Worm (Caenorhabditis elegans) whole organism, late embryonic: ENCODE measurements around the gene F47B10.9.

Experiments
- ceh-48 ChIP-seq: sonication (generic microtip); optimal IDR thresholded peaks from 2 replicates; lab custom pipeline; 2016; ENCODE audit warnings: missing genetic modification characterization, inconsistent platforms, missing compliant biosample characterization
- hlh-30 ChIP-seq: sonication (generic microtip); optimal IDR thresholded peaks from 2 replicates; lab custom pipeline; 2017; ENCODE audit warnings: antibody characterized with exemption, missing genetic modification characterization, missing compliant biosample characterization; ENCODE audit not compliant: insufficient read depth
- pha-4 ChIP-seq: fragments of 150-350 bp; optimal IDR thresholded peaks from 2 replicates; lab custom pipeline; 2018; ENCODE audit warnings: missing biosample characterization, missing genetic modification reagents, missing genetic modification characterization
- pqm-1 ChIP-seq: sonication (generic microtip); optimal IDR thresholded peaks from 2 replicates; lab custom pipeline; 2016; ENCODE audit warnings: missing genetic modification characterization, missing compliant biosample characterization

DNA sequence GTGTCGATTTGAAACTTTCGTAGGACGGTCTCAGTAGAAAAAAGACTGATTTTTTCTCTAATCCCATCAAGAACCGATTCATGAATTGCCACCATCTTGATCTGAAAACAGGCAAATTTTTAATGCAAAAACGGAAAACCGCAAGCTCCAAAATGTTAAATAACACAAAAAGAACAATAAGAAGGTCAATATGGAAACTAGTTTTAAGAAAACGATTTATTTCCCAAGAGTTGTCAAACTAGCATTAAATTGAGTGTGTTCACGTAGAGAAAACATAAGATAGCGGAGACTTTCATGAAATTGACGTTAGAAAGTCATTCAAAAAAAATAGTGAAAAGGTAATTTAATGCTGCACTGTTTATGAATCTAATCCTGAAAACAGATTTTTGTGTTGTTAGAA, at the start of gene F47B10.9:
- TF ChIP-seq hlh-30 = no peak
- TF ChIP-seq pqm-1 (tag; lab: Kevin White, UChicago) = no peak
- TF ChIP-seq pha-4 (tag; lab: Kevin White, UChicago) = no peak
- TF ChIP-seq ceh-48 (tag; lab: Kevin White, UChicago) = no peak
